Worm (Caenorhabditis elegans) whole organism, L1 larva: ENCODE data around the gene sru-48.
A peak's percentile ranks its signal among the peaks of the same experiment; 100 is the strongest.

Experiments
- C04F5.9 ChIP-seq: sonication (generic microtip); optimal IDR thresholded peaks from 2 replicates; lab custom pipeline; 2016; ENCODE audit warnings: missing genetic modification characterization, missing compliant biosample characterization
- F16B12.6 ChIP-seq: fragments of 150-350 bp; optimal IDR thresholded peaks from 2 replicates; lab custom pipeline; 2014; ENCODE audit warnings: missing biosample characterization, missing genetic modification characterization
- Y116A8C.19 ChIP-seq: sonication (generic microtip); optimal IDR thresholded peaks from 2 replicates; lab custom pipeline; 2016; ENCODE audit warnings: missing compliant biosample characterization, missing genetic modification characterization, borderline replicate concordance
- aly-2 ChIP-seq: fragments of 150-350 bp; optimal IDR thresholded peaks from 2 replicates; lab custom pipeline; 2014; ENCODE audit warnings: missing biosample characterization, missing genetic modification characterization
- ama-1 ChIP-seq: fragments of 150-350 bp; optimal IDR thresholded peaks from 2 replicates; lab custom pipeline; 2014
- ceh-88 ChIP-seq: fragments of 200-800 bp; sonication (Bioruptor generic); IDR thresholded peaks from 2 replicates; pipeline ENCODE4 v1.3.6; 2022; ENCODE audit warnings: missing genetic modification characterization, missing compliant biosample characterization
- dpl-1 ChIP-seq, 3 experiments: fragments of 150-350 bp in 2 of 3; sonication (generic microtip) in 1 of 3; optimal IDR thresholded peaks; 2 replicates each; lab custom pipeline; 2014 to 2017; ENCODE audit warnings: missing biosample characterization in 3 of 3, missing genetic modification characterization in 3 of 3, missing genetic modification reagents in 3 of 3
- dsc-1 ChIP-seq: sonication (generic microtip); optimal IDR thresholded peaks from 2 replicates; lab custom pipeline; 2016; ENCODE audit warnings: mild to moderate bottlenecking, missing genetic modification characterization, missing compliant biosample characterization
- efl-1 ChIP-seq, 4 experiments: fragments of 150-350 bp; optimal IDR thresholded peaks in 3 of 4; peaks in 1 of 4; 1 replicate in 1 of 4; 2 replicates in 3 of 4; lab custom pipeline; 2014; ENCODE audit warnings: missing biosample characterization in 2 of 4, missing genetic modification characterization in 2 of 4, missing genetic modification reagents in 2 of 4
- efl-3 ChIP-seq: fragments of 200-800 bp; sonication (Bioruptor generic); optimal IDR thresholded peaks from 2 replicates; lab custom pipeline; 2018; ENCODE audit warnings: mild to moderate bottlenecking, missing genetic modification characterization, missing compliant biosample characterization
- egl-13 ChIP-seq: sonication (generic microtip); optimal IDR thresholded peaks from 2 replicates; lab custom pipeline; 2016; ENCODE audit warnings: missing genotype, missing genetic modification reagents, missing genetic modification characterization, missing compliant biosample characterization
- egl-27 ChIP-seq, 2 experiments: fragments of 150-350 bp in 1 of 2; sonication (generic microtip); optimal IDR thresholded peaks; 3 replicates each; lab custom pipeline; 2017 to 2018; ENCODE audit warnings: missing biosample characterization in 2 of 2, missing genetic modification characterization in 2 of 2, missing genetic modification reagents in 2 of 2
- elt-2 ChIP-seq: sonication (generic microtip); optimal IDR thresholded peaks from 2 replicates; lab custom pipeline; 2016; ENCODE audit warnings: missing genetic modification characterization, mild to moderate bottlenecking, inconsistent platforms, missing compliant biosample characterization, missing genetic modification reagents
- elt-3 ChIP-seq, 6 experiments: fragments of 150-350 bp in 1 of 6; sonication (generic microtip); optimal IDR thresholded peaks; 2 replicates each; lab custom pipeline; 2017 to 2018; ENCODE audit warnings: missing biosample characterization in 6 of 6, missing genetic modification characterization in 6 of 6, inconsistent platforms in 1 of 6
- ets-5 ChIP-seq: fragments of 200-800 bp; sonication (Bioruptor generic); IDR thresholded peaks from 2 replicates; pipeline ENCODE4 v1.3.6; 2022; ENCODE audit warnings: missing genetic modification characterization, missing compliant biosample characterization
- fkh-8 ChIP-seq: sonication (generic microtip); optimal IDR thresholded peaks from 2 replicates; lab custom pipeline; 2016; ENCODE audit warnings: mild to moderate bottlenecking, missing genetic modification characterization, missing compliant biosample characterization
- fos-1 ChIP-seq: fragments of 150-350 bp; optimal IDR thresholded peaks from 2 replicates; lab custom pipeline; 2014; ENCODE audit warnings: missing biosample characterization, missing genetic modification characterization
- hlh-17 ChIP-seq: fragments of 200-800 bp; sonication (Bioruptor generic); optimal IDR thresholded peaks from 2 replicates; lab custom pipeline; 2018; ENCODE audit warnings: missing genetic modification characterization, mild to moderate bottlenecking, missing compliant biosample characterization, moderate library complexity, borderline replicate concordance
- hlh-4 ChIP-seq: sonication (generic microtip); optimal IDR thresholded peaks from 2 replicates; lab custom pipeline; 2016; ENCODE audit warnings: mild to moderate bottlenecking, missing genetic modification characterization, missing compliant biosample characterization
- irx-1 ChIP-seq: sonication (generic microtip); optimal IDR thresholded peaks from 2 replicates; lab custom pipeline; 2016; ENCODE audit warnings: missing genetic modification characterization, missing compliant biosample characterization
- isw-1 ChIP-seq: fragments of 200-800 bp; sonication (Bioruptor generic); IDR thresholded peaks from 2 replicates; pipeline ENCODE4 v1.3.6; 2022; ENCODE audit warnings: missing genetic modification characterization, missing compliant biosample characterization
- lin-13 ChIP-seq: fragments of 150-350 bp; optimal IDR thresholded peaks from 2 replicates; lab custom pipeline; 2014; ENCODE audit warnings: missing biosample characterization, missing genetic modification reagents, missing genetic modification characterization
- lin-14 ChIP-seq: fragments of 200-800 bp; sonication (Bioruptor generic); optimal IDR thresholded peaks from 2 replicates; lab custom pipeline; 2018; ENCODE audit warnings: mild to moderate bottlenecking, missing genetic modification characterization, moderate library complexity, missing compliant biosample characterization
- lin-15B ChIP-seq: fragments of 150-350 bp; sonication (generic microtip); optimal IDR thresholded peaks from 3 replicates; lab custom pipeline; 2014; ENCODE audit warnings: missing biosample characterization, missing genetic modification characterization
- lin-35 ChIP-seq, 2 experiments: fragments of 150-350 bp; optimal IDR thresholded peaks; 2 replicates each; lab custom pipeline; 2014; ENCODE audit warnings: missing biosample characterization in 2 of 2, missing genetic modification characterization in 2 of 2, missing genetic modification reagents in 2 of 2
- lin-39 ChIP-seq: fragments of 150-350 bp; optimal IDR thresholded peaks from 2 replicates; lab custom pipeline; 2014; ENCODE audit warnings: missing biosample characterization, missing genetic modification reagents, missing genetic modification characterization
- mab-9 ChIP-seq: fragments of 200-800 bp; sonication (Bioruptor generic); IDR thresholded peaks from 2 replicates; pipeline ENCODE4 v1.3.6; 2022; ENCODE audit warnings: missing genetic modification reagents, missing genetic modification characterization, missing compliant biosample characterization
- mdl-1 ChIP-seq, 2 experiments: fragments of 150-350 bp; optimal IDR thresholded peaks; 2 replicates each; lab custom pipeline; 2014 to 2017; ENCODE audit warnings: missing biosample characterization in 2 of 2, missing genetic modification characterization in 2 of 2, inconsistent platforms in 1 of 2
- mef-2 ChIP-seq: fragments of 150-350 bp; optimal IDR thresholded peaks from 2 replicates; lab custom pipeline; 2014; ENCODE audit warnings: missing biosample characterization, missing genetic modification characterization
- mep-1 ChIP-seq: fragments of 150-350 bp; optimal IDR thresholded peaks from 2 replicates; lab custom pipeline; 2014; ENCODE audit warnings: missing biosample characterization, missing genetic modification characterization
- nhr-12 ChIP-seq: sonication (generic microtip); optimal IDR thresholded peaks from 2 replicates; lab custom pipeline; 2017; ENCODE audit warnings: missing biosample characterization, missing genetic modification characterization
- nhr-19 ChIP-seq: fragments of 200-800 bp; sonication (Bioruptor generic); conservative IDR thresholded peaks from 2 replicates; pipeline ENCODE4 v1.3.6; 2022; ENCODE audit warnings: missing genetic modification characterization, missing compliant biosample characterization
- nhr-20 ChIP-seq: sonication (generic microtip); optimal IDR thresholded peaks from 2 replicates; lab custom pipeline; 2016; ENCODE audit warnings: mild to moderate bottlenecking, missing genetic modification characterization, missing compliant biosample characterization
- nhr-237 ChIP-seq: fragments of 150-350 bp; optimal IDR thresholded peaks from 2 replicates; lab custom pipeline; 2014; ENCODE audit warnings: missing biosample characterization, missing genetic modification characterization
- nhr-28 ChIP-seq: fragments of 150-350 bp; optimal IDR thresholded peaks from 2 replicates; lab custom pipeline; 2014; ENCODE audit warnings: missing biosample characterization, missing genetic modification characterization
- nhr-47 ChIP-seq: sonication (generic microtip); optimal IDR thresholded peaks from 2 replicates; lab custom pipeline; 2016; ENCODE audit warnings: mild to moderate bottlenecking, missing genetic modification characterization, moderate library complexity, missing compliant biosample characterization
- nhr-76 ChIP-seq: sonication (generic microtip); optimal IDR thresholded peaks from 2 replicates; lab custom pipeline; 2017; ENCODE audit warnings: missing biosample characterization, missing genetic modification characterization
- nhr-85 ChIP-seq: sonication (generic microtip); peaks from one replicate; lab custom pipeline; 2016; ENCODE audit warnings: missing genetic modification characterization, inconsistent platforms, missing compliant biosample characterization
- nhr-90 ChIP-seq: sonication (generic microtip); optimal IDR thresholded peaks from 2 replicates; lab custom pipeline; 2016; ENCODE audit warnings: mild to moderate bottlenecking, missing genetic modification characterization, missing compliant biosample characterization; ENCODE audit not compliant: poor library complexity
- pax-3 ChIP-seq: fragments of 200-800 bp; sonication (Bioruptor generic); optimal IDR thresholded peaks from 2 replicates; lab custom pipeline; 2018; ENCODE audit warnings: mild to moderate bottlenecking, missing genetic modification characterization, moderate library complexity, missing compliant biosample characterization
- pqm-1 ChIP-seq: sonication (generic microtip); optimal IDR thresholded peaks from 3 replicates; lab custom pipeline; 2017; ENCODE audit warnings: missing biosample characterization, missing genetic modification characterization
- rnt-1 ChIP-seq: sonication (generic microtip); optimal IDR thresholded peaks from 2 replicates; lab custom pipeline; 2016; ENCODE audit warnings: mild to moderate bottlenecking, missing genetic modification characterization, moderate library complexity, missing compliant biosample characterization
- snpc-4 ChIP-seq: fragments of 150-350 bp; optimal IDR thresholded peaks from 2 replicates; lab custom pipeline; 2014; ENCODE audit warnings: missing biosample characterization, missing genetic modification characterization
- snu-23 ChIP-seq: sonication (generic microtip); optimal IDR thresholded peaks from 2 replicates; lab custom pipeline; 2016; ENCODE audit warnings: missing genetic modification characterization, missing compliant biosample characterization
- sox-4 ChIP-seq: sonication (generic microtip); optimal IDR thresholded peaks from 2 replicates; lab custom pipeline; 2016; ENCODE audit warnings: missing genetic modification characterization, missing compliant biosample characterization
- swsn-7 ChIP-seq: sonication (generic microtip); optimal IDR thresholded peaks from 2 replicates; lab custom pipeline; 2016; ENCODE audit warnings: missing genetic modification characterization, missing compliant biosample characterization
- tbx-2 ChIP-seq: sonication (generic microtip); optimal IDR thresholded peaks from 2 replicates; lab custom pipeline; 2016; ENCODE audit warnings: missing genetic modification characterization, missing compliant biosample characterization
- unc-130 ChIP-seq: fragments of 150-350 bp; optimal IDR thresholded peaks from 2 replicates; lab custom pipeline; 2017; ENCODE audit warnings: missing biosample characterization, missing genetic modification characterization, inconsistent platforms
- unc-30 ChIP-seq: sonication (generic microtip); optimal IDR thresholded peaks from 2 replicates; lab custom pipeline; 2017; ENCODE audit warnings: missing biosample characterization, missing genetic modification characterization
- unc-62 ChIP-seq: fragments of 150-350 bp; optimal IDR thresholded peaks from 2 replicates; lab custom pipeline; 2014; ENCODE audit warnings: missing biosample characterization, missing genetic modification reagents, missing genetic modification characterization
- unc-98 ChIP-seq: fragments of 200-800 bp; sonication (Bioruptor generic); IDR thresholded peaks from 2 replicates; pipeline ENCODE4 v1.3.6; 2022; ENCODE audit warnings: missing genetic modification characterization, missing compliant biosample characterization
- zag-1 ChIP-seq: fragments of 150-350 bp; optimal IDR thresholded peaks from 2 replicates; lab custom pipeline; 2014; ENCODE audit warnings: missing biosample characterization, missing genetic modification characterization
- ztf-11 ChIP-seq, 2 experiments: sonication (generic microtip); optimal IDR thresholded peaks; 2 replicates each; lab custom pipeline; 2016 to 2017; ENCODE audit warnings: missing genetic modification characterization in 2 of 2, missing biosample characterization in 1 of 2, missing compliant biosample characterization in 1 of 2
- ztf-4 ChIP-seq: fragments of 150-350 bp; optimal IDR thresholded peaks from 2 replicates; lab custom pipeline; 2014; ENCODE audit warnings: missing biosample characterization, missing genetic modification characterization

The sru-48 gene

ce11 chrX:5210524-5210923 is 30.6 kb downstream of the sru-48 start (continued):
- no peak for TF ChIP-seq F16B12.6
- no peak for TF ChIP-seq dsc-1
- peak; percentile 34 for TF ChIP-seq rnt-1
- no peak for TF ChIP-seq ztf-11 (tag; optimal IDR thresholded peaks at IDR 0.05; lab: Kevin White, UChicago)
- no peak for TF ChIP-seq unc-30 (tag; lab: Kevin White, UChicago)
- TF ChIP-seq egl-13 (tag; lab: Kevin White, UChicago): no peak
- TF ChIP-seq nhr-28: no peak
- peak; percentile 36 for TF ChIP-seq nhr-19 (GFP tag; lab: Robert Waterston, UW)
- TF ChIP-seq nhr-47 (tag; lab: Kevin White, UChicago): no peak
- TF ChIP-seq mef-2: no peak
- no peak for TF ChIP-seq C04F5.9 (tag; lab: Kevin White, UChicago)
- peak in 1 of 2 experiments; percentile 0 for TF ChIP-seq lin-35 (GFP tag; optimal IDR thresholded peaks at IDR 0.05; lab: Kevin White, UChicago)
- no peak for TF ChIP-seq mab-9 (GFP tag; lab: Robert Waterston, UW)
- no peak for TF ChIP-seq nhr-237 (tag; lab: Kevin White, UChicago)
- TF ChIP-seq unc-62 (GFP tag; lab: Kevin White, UChicago): no peak
- TF ChIP-seq nhr-85 (tag; lab: Kevin White, UChicago): no peak
- TF ChIP-seq hlh-4: no peak
- TF ChIP-seq efl-3: no peak
- TF ChIP-seq lin-13 (GFP tag; lab: Kevin White, UChicago): no peak
- no peak for TF ChIP-seq dpl-1 (GFP tag; optimal IDR thresholded peaks at IDR 0.05; lab: Kevin White, UChicago)
- no peak for TF ChIP-seq nhr-76 (tag; lab: Kevin White, UChicago)
- TF ChIP-seq pqm-1: no peak
- no peak for TF ChIP-seq lin-15B (tag; lab: Kevin White, UChicago)
- peak; percentile 53 for TF ChIP-seq tbx-2
- no peak for TF ChIP-seq mdl-1 (tag; optimal IDR thresholded peaks at IDR 0.05; lab: Kevin White, UChicago)
- no peak for TF ChIP-seq ceh-88 (GFP tag; lab: Robert Waterston, UW)
- TF ChIP-seq egl-27 (tag; optimal IDR thresholded peaks at IDR 0.05; lab: Kevin White, UChicago): no peak
- TF ChIP-seq unc-130: no peak
- TF ChIP-seq Y116A8C.19 (tag; lab: Kevin White, UChicago): no peak
- TF ChIP-seq nhr-20 (tag; lab: Kevin White, UChicago): no peak
- TF ChIP-seq elt-2: no peak
- no peak for TF ChIP-seq ets-5 (GFP tag; lab: Robert Waterston, UW)
- peak; percentile 45 for TF ChIP-seq swsn-7 (tag; lab: Kevin White, UChicago)
- TF ChIP-seq nhr-90 (tag; lab: Kevin White, UChicago): no peak
- no peak for TF ChIP-seq unc-98 (GFP tag; lab: Robert Waterston, UW)
- TF ChIP-seq hlh-17 (GFP tag; lab: Kevin White, UChicago): no peak
- TF ChIP-seq nhr-12 (tag; lab: Kevin White, UChicago): no peak
- no peak for TF ChIP-seq irx-1
- no peak for TF ChIP-seq aly-2 (tag; lab: Kevin White, UChicago)
- no peak for TF ChIP-seq mep-1 (tag; lab: Kevin White, UChicago)
- no peak for TF ChIP-seq lin-39 (tag; lab: Kevin White, UChicago)
- TF ChIP-seq elt-3 (tag; optimal IDR thresholded peaks at IDR 0.05; lab: Kevin White, UChicago): no peak
- no peak for TF ChIP-seq snu-23 (GFP tag; lab: Kevin White, UChicago)
- no peak for TF ChIP-seq fos-1
- no peak for TF ChIP-seq zag-1 (tag; lab: Kevin White, UChicago)
- no peak for TF ChIP-seq efl-1 (optimal IDR thresholded peaks at IDR 0.05; lab: Kevin White, UChicago)
- TF ChIP-seq efl-1 (GFP tag; optimal IDR thresholded peaks at IDR 0.05 in 1 of 2; lab: Kevin White, UChicago): no peak
- no peak for TF ChIP-seq pax-3 (tag; lab: Kevin White, UChicago)
- TF ChIP-seq snpc-4 (tag; lab: Kevin White, UChicago): no peak
- TF ChIP-seq sox-4 (tag; lab: Kevin White, UChicago): no peak
- peak; percentile 2 for TF ChIP-seq fkh-8 (tag; lab: Kevin White, UChicago)
- no peak for TF ChIP-seq ama-1 (lab: Kevin White, UChicago)
- TF ChIP-seq ztf-4 (tag; lab: Kevin White, UChicago): no peak
- no peak for TF ChIP-seq isw-1 (GFP tag; lab: Robert Waterston, UW)
- peak; percentile 87 for TF ChIP-seq lin-14 (GFP tag; lab: Kevin White, UChicago)
